Worm (Caenorhabditis elegans) whole organism, L1 larva: ENCODE data around the gene pha-2.

Experiments used
- aha-1 ChIP-seq: fragments of 150-350 bp; optimal IDR thresholded peaks from 2 replicates; lab custom pipeline; 2014; ENCODE audit warnings: missing biosample characterization, missing genetic modification characterization
- aly-2 ChIP-seq: fragments of 150-350 bp; optimal IDR thresholded peaks from 2 replicates; lab custom pipeline; 2014; ENCODE audit warnings: missing biosample characterization, missing genetic modification characterization
- blmp-1 ChIP-seq: fragments of 150-350 bp; optimal IDR thresholded peaks from 2 replicates; lab custom pipeline; 2014; ENCODE audit warnings: missing biosample characterization, missing genetic modification characterization
- ceh-63 ChIP-seq: fragments of 200-800 bp; sonication (Bioruptor generic); optimal IDR thresholded peaks from 2 replicates; lab custom pipeline; 2018; ENCODE audit warnings: mild to moderate bottlenecking, missing genetic modification characterization, missing compliant biosample characterization
- ceh-8 ChIP-seq: fragments of 200-800 bp; sonication (Bioruptor generic); optimal IDR thresholded peaks from 2 replicates; lab custom pipeline; 2018; ENCODE audit warnings: mild to moderate bottlenecking, missing genetic modification characterization, moderate library complexity, missing compliant biosample characterization
- ceh-82 ChIP-seq, 3 experiments: fragments of 150-350 bp in 1 of 3; sonication (generic microtip) in 2 of 3; optimal IDR thresholded peaks; 2 replicates each; lab custom pipeline; 2014 to 2017; ENCODE audit warnings: missing biosample characterization in 3 of 3, missing genetic modification characterization in 3 of 3
- dsc-1 ChIP-seq: sonication (generic microtip); optimal IDR thresholded peaks from 2 replicates; lab custom pipeline; 2016; ENCODE audit warnings: mild to moderate bottlenecking, missing genetic modification characterization, missing compliant biosample characterization
- efl-1 ChIP-seq, 4 experiments: fragments of 150-350 bp; optimal IDR thresholded peaks in 3 of 4; peaks in 1 of 4; 1 replicate in 1 of 4; 2 replicates in 3 of 4; lab custom pipeline; 2014; ENCODE audit warnings: missing biosample characterization in 2 of 4, missing genetic modification characterization in 2 of 4, missing genetic modification reagents in 2 of 4
- efl-3 ChIP-seq: fragments of 200-800 bp; sonication (Bioruptor generic); optimal IDR thresholded peaks from 2 replicates; lab custom pipeline; 2018; ENCODE audit warnings: mild to moderate bottlenecking, missing genetic modification characterization, missing compliant biosample characterization
- egl-13 ChIP-seq: sonication (generic microtip); optimal IDR thresholded peaks from 2 replicates; lab custom pipeline; 2016; ENCODE audit warnings: missing genotype, missing genetic modification reagents, missing genetic modification characterization, missing compliant biosample characterization
- egl-27 ChIP-seq, 2 experiments: fragments of 150-350 bp in 1 of 2; sonication (generic microtip); optimal IDR thresholded peaks; 3 replicates each; lab custom pipeline; 2017 to 2018; ENCODE audit warnings: missing biosample characterization in 2 of 2, missing genetic modification characterization in 2 of 2, missing genetic modification reagents in 2 of 2
- elt-2 ChIP-seq: sonication (generic microtip); optimal IDR thresholded peaks from 2 replicates; lab custom pipeline; 2016; ENCODE audit warnings: missing genetic modification characterization, mild to moderate bottlenecking, inconsistent platforms, missing compliant biosample characterization, missing genetic modification reagents
- fkh-10 ChIP-seq: sonication (generic microtip); optimal IDR thresholded peaks from 2 replicates; lab custom pipeline; 2017; ENCODE audit warnings: missing biosample characterization, missing genetic modification reagents, missing genetic modification characterization
- fkh-4 ChIP-seq: sonication (generic microtip); optimal IDR thresholded peaks from 2 replicates; lab custom pipeline; 2016; ENCODE audit warnings: missing compliant biosample characterization, missing genetic modification characterization, borderline replicate concordance
- fkh-8 ChIP-seq: sonication (generic microtip); optimal IDR thresholded peaks from 2 replicates; lab custom pipeline; 2016; ENCODE audit warnings: mild to moderate bottlenecking, missing genetic modification characterization, missing compliant biosample characterization
- fos-1 ChIP-seq: fragments of 150-350 bp; optimal IDR thresholded peaks from 2 replicates; lab custom pipeline; 2014; ENCODE audit warnings: missing biosample characterization, missing genetic modification characterization
- grh-1 ChIP-seq: fragments of 200-800 bp; sonication (Bioruptor generic); IDR thresholded peaks from 2 replicates; pipeline ENCODE4 v1.3.6; 2022; ENCODE audit warnings: missing genetic modification reagents, missing genetic modification characterization, missing compliant biosample characterization
- irx-1 ChIP-seq: sonication (generic microtip); optimal IDR thresholded peaks from 2 replicates; lab custom pipeline; 2016; ENCODE audit warnings: missing genetic modification characterization, missing compliant biosample characterization
- isw-1 ChIP-seq: fragments of 200-800 bp; sonication (Bioruptor generic); IDR thresholded peaks from 2 replicates; pipeline ENCODE4 v1.3.6; 2022; ENCODE audit warnings: missing genetic modification characterization, missing compliant biosample characterization
- jun-1 ChIP-seq: fragments of 150-350 bp; optimal IDR thresholded peaks from 2 replicates; lab custom pipeline; 2014; ENCODE audit warnings: missing biosample characterization, missing genetic modification reagents, missing genetic modification characterization
- lin-14 ChIP-seq: fragments of 200-800 bp; sonication (Bioruptor generic); optimal IDR thresholded peaks from 2 replicates; lab custom pipeline; 2018; ENCODE audit warnings: mild to moderate bottlenecking, missing genetic modification characterization, moderate library complexity, missing compliant biosample characterization
- lin-35 ChIP-seq, 2 experiments: fragments of 150-350 bp; optimal IDR thresholded peaks; 2 replicates each; lab custom pipeline; 2014; ENCODE audit warnings: missing biosample characterization in 2 of 2, missing genetic modification characterization in 2 of 2, missing genetic modification reagents in 2 of 2
- lsy-2 ChIP-seq, 2 experiments: fragments of 150-350 bp; optimal IDR thresholded peaks; 2 replicates each; lab custom pipeline; 2014; ENCODE audit warnings: missing biosample characterization in 2 of 2, missing genetic modification characterization in 2 of 2
- mdl-1 ChIP-seq, 2 experiments: fragments of 150-350 bp; optimal IDR thresholded peaks; 2 replicates each; lab custom pipeline; 2014 to 2017; ENCODE audit warnings: missing biosample characterization in 2 of 2, missing genetic modification characterization in 2 of 2, inconsistent platforms in 1 of 2
- mef-2 ChIP-seq: fragments of 150-350 bp; optimal IDR thresholded peaks from 2 replicates; lab custom pipeline; 2014; ENCODE audit warnings: missing biosample characterization, missing genetic modification characterization
- mep-1 ChIP-seq: fragments of 150-350 bp; optimal IDR thresholded peaks from 2 replicates; lab custom pipeline; 2014; ENCODE audit warnings: missing biosample characterization, missing genetic modification characterization
- nhr-12 ChIP-seq: sonication (generic microtip); optimal IDR thresholded peaks from 2 replicates; lab custom pipeline; 2017; ENCODE audit warnings: missing biosample characterization, missing genetic modification characterization
- nhr-19 ChIP-seq: fragments of 200-800 bp; sonication (Bioruptor generic); conservative IDR thresholded peaks from 2 replicates; pipeline ENCODE4 v1.3.6; 2022; ENCODE audit warnings: missing genetic modification characterization, missing compliant biosample characterization
- nhr-20 ChIP-seq: sonication (generic microtip); optimal IDR thresholded peaks from 2 replicates; lab custom pipeline; 2016; ENCODE audit warnings: mild to moderate bottlenecking, missing genetic modification characterization, missing compliant biosample characterization
- nhr-28 ChIP-seq: fragments of 150-350 bp; optimal IDR thresholded peaks from 2 replicates; lab custom pipeline; 2014; ENCODE audit warnings: missing biosample characterization, missing genetic modification characterization
- nhr-47 ChIP-seq: sonication (generic microtip); optimal IDR thresholded peaks from 2 replicates; lab custom pipeline; 2016; ENCODE audit warnings: mild to moderate bottlenecking, missing genetic modification characterization, moderate library complexity, missing compliant biosample characterization
- nhr-71 ChIP-seq: sonication (generic microtip); optimal IDR thresholded peaks from 2 replicates; lab custom pipeline; 2016; ENCODE audit warnings: mild to moderate bottlenecking, missing genetic modification characterization, moderate library complexity, missing compliant biosample characterization
- nhr-77 ChIP-seq: fragments of 150-350 bp; optimal IDR thresholded peaks from 2 replicates; lab custom pipeline; 2014; ENCODE audit warnings: missing biosample characterization, missing genetic modification characterization
- nhr-85 ChIP-seq: sonication (generic microtip); peaks from one replicate; lab custom pipeline; 2016; ENCODE audit warnings: missing genetic modification characterization, inconsistent platforms, missing compliant biosample characterization
- pax-3 ChIP-seq: fragments of 200-800 bp; sonication (Bioruptor generic); optimal IDR thresholded peaks from 2 replicates; lab custom pipeline; 2018; ENCODE audit warnings: mild to moderate bottlenecking, missing genetic modification characterization, moderate library complexity, missing compliant biosample characterization
- skn-1 ChIP-seq: fragments of 150-350 bp; optimal IDR thresholded peaks from 2 replicates; lab custom pipeline; 2014; ENCODE audit warnings: missing biosample characterization, missing genetic modification characterization
- snu-23 ChIP-seq: sonication (generic microtip); optimal IDR thresholded peaks from 2 replicates; lab custom pipeline; 2016; ENCODE audit warnings: missing genetic modification characterization, missing compliant biosample characterization
- sox-4 ChIP-seq: sonication (generic microtip); optimal IDR thresholded peaks from 2 replicates; lab custom pipeline; 2016; ENCODE audit warnings: missing genetic modification characterization, missing compliant biosample characterization
- tbx-2 ChIP-seq: sonication (generic microtip); optimal IDR thresholded peaks from 2 replicates; lab custom pipeline; 2016; ENCODE audit warnings: missing genetic modification characterization, missing compliant biosample characterization
- unc-62 ChIP-seq: fragments of 150-350 bp; optimal IDR thresholded peaks from 2 replicates; lab custom pipeline; 2014; ENCODE audit warnings: missing biosample characterization, missing genetic modification reagents, missing genetic modification characterization
- unc-86 ChIP-seq: sonication (generic microtip); optimal IDR thresholded peaks from 2 replicates; lab custom pipeline; 2016; ENCODE audit warnings: missing genetic modification characterization, missing compliant biosample characterization
- unc-98 ChIP-seq: fragments of 200-800 bp; sonication (Bioruptor generic); IDR thresholded peaks from 2 replicates; pipeline ENCODE4 v1.3.6; 2022; ENCODE audit warnings: missing genetic modification characterization, missing compliant biosample characterization
- xbp-1 ChIP-seq: sonication (generic microtip); optimal IDR thresholded peaks from 2 replicates; lab custom pipeline; 2016; ENCODE audit warnings: missing genetic modification characterization, missing compliant biosample characterization
- zag-1 ChIP-seq: fragments of 150-350 bp; optimal IDR thresholded peaks from 2 replicates; lab custom pipeline; 2014; ENCODE audit warnings: missing biosample characterization, missing genetic modification characterization

Gene pha-2

ce11 chrX:671807-672206 lies 35.0 kb upstream of the pha-2 start, which contains the start of gene lgc-32:
Gene lgc-32 (plus strand): TSS chrX:672107.
- TF ChIP-seq irx-1 (tag; lab: Kevin White, UChicago), result no peak
- TF ChIP-seq nhr-85 (tag; lab: Kevin White, UChicago), result peak; percentile 15

ce11 chrX:670603-671002 lies 33.8 kb upstream of the pha-2 start, which contains the start of gene T19D7.6:
Gene T19D7.6 (minus strand): TSS chrX:670800.
- TF ChIP-seq efl-3 (GFP tag; lab: Kevin White, UChicago), result no peak
- peak in 1 of 2 experiments; percentile 20 for TF ChIP-seq lin-35 (GFP tag; optimal IDR thresholded peaks at IDR 0.05; lab: Kevin White, UChicago)
- TF ChIP-seq elt-2 (tag; lab: Kevin White, UChicago), result peak; percentile 43
- TF ChIP-seq efl-1 (optimal IDR thresholded peaks at IDR 0.05; lab: Kevin White, UChicago), result no peak
- TF ChIP-seq efl-1 (GFP tag; optimal IDR thresholded peaks at IDR 0.05 in 1 of 2; lab: Kevin White, UChicago), result peak in 1 of 2 experiments; percentile 2

ce11 chrX:666125-666524 lies 29.3 kb upstream of the pha-2 start, which contains the start of gene T19D7.5:
Gene T19D7.5 (minus strand): TSS chrX:666225.
- TF ChIP-seq jun-1 (tag; lab: Kevin White, UChicago), result no peak
- TF ChIP-seq lin-14 (GFP tag; lab: Kevin White, UChicago), result peak; percentile 9
- TF ChIP-seq, all 84 proteins: peak for 1

ce11 chrX:661727-662330 lies 25.0 kb upstream of the pha-2 start, which contains the start of gene rund-1:
Gene rund-1 (minus strand): TSS chrX:661777.
- TF ChIP-seq lin-14 (GFP tag; lab: Kevin White, UChicago) (peak; percentile 91), pax-3 (peak; percentile 46), mdl-1 (tag; optimal IDR thresholded peaks at IDR 0.05; lab: Kevin White, UChicago) (no peak), nhr-71 (peak; percentile 87), unc-98 (no peak), ceh-8 (GFP tag; lab: Kevin White, UChicago) (peak; percentile 7), mef-2 (peak; percentile 43), unc-62 (GFP tag; lab: Kevin White, UChicago) (no peak), irx-1 (tag; lab: Kevin White, UChicago) (peak; percentile 0), nhr-20 (tag; lab: Kevin White, UChicago) (peak; percentile 50), lsy-2 (tag; optimal IDR thresholded peaks at IDR 0.05; lab: Kevin White, UChicago) (peak; percentile 50 to 51), fkh-10 (GFP tag; lab: Kevin White, UChicago) (peak; percentile 79), aly-2 (no peak), nhr-28 (tag; lab: Kevin White, UChicago) (no peak), fos-1 (tag; lab: Kevin White, UChicago) (peak; percentile 6), nhr-12 (tag; lab: Kevin White, UChicago) (no peak), isw-1 (peak; percentile 31), egl-27 (tag; optimal IDR thresholded peaks at IDR 0.05; lab: Kevin White, UChicago) (no peak), jun-1 (tag; lab: Kevin White, UChicago) (peak; percentile 19), snu-23 (GFP tag; lab: Kevin White, UChicago) (peak; percentile 56), efl-1 (optimal IDR thresholded peaks at IDR 0.05; lab: Kevin White, UChicago) (peak in 1 of 2 experiments; percentile 11), efl-1 (GFP tag; optimal IDR thresholded peaks at IDR 0.05 in 1 of 2; lab: Kevin White, UChicago) (no peak), dsc-1 (peak; percentile 83), aha-1 (tag; lab: Kevin White, UChicago) (no peak), grh-1 (GFP tag; lab: Robert Waterston, UW) (no peak), zag-1 (tag; lab: Kevin White, UChicago) (peak; percentile 36), fkh-4 (no peak), skn-1 (tag; lab: Kevin White, UChicago) (peak; percentile 40), mep-1 (tag; lab: Kevin White, UChicago) (peak; percentile 69), tbx-2 (tag; lab: Kevin White, UChicago) (peak; percentile 53), nhr-47 (tag; lab: Kevin White, UChicago) (peak; percentile 81), fkh-8 (peak; percentile 98), xbp-1 (tag; lab: Kevin White, UChicago) (peak; percentile 41), blmp-1 (no peak), egl-13 (tag; lab: Kevin White, UChicago) (peak; percentile 68), nhr-77 (tag; lab: Kevin White, UChicago) (peak; percentile 33), ceh-82 (tag; optimal IDR thresholded peaks at IDR 0.05; lab: Kevin White, UChicago) (peak in 1 of 3 experiments; percentile 62), ceh-63 (GFP tag; lab: Kevin White, UChicago) (no peak), nhr-19 (GFP tag; lab: Robert Waterston, UW) (no peak), sox-4 (tag; lab: Kevin White, UChicago) (peak; percentile 71), unc-86 (peak; percentile 71)
